Fruit fly (Drosophila melanogaster): ENCODE measurements around the gene Srg1.

Srg1 gene

dm6 chr3R:24875939-24876842 is 11.7 kb upstream of the Srg1 start, which contains the start of gene CG3744 (continued):
- TF ChIP-seq CG34224 (GFP tag; IDR thresholded peaks at IDR 0.05; ENCODE audit: partially characterized antibody), result peak; percentile 88
- TF ChIP-seq ci (GFP tag; IDR thresholded peaks at IDR 0.05), result peak; percentile 95
- no peak for TF ChIP-seq da (GFP tag; optimal IDR thresholded peaks at IDR 0.05)
- peak; percentile 95 for TF ChIP-seq gem (tag; optimal IDR thresholded peaks at IDR 0.05)
- peak; percentile 76 for TF ChIP-seq CG6683 (GFP tag; optimal IDR thresholded peaks at IDR 0.05)
- peak; percentile 76 for TF ChIP-seq trh (GFP tag; optimal IDR thresholded peaks at IDR 0.05)
- TF ChIP-seq Bteb2 (GFP tag; optimal IDR thresholded peaks at IDR 0.05), result peak; percentile 48
- TF ChIP-seq CG14710 (tag; optimal IDR thresholded peaks at IDR 0.05), result no peak
- TF ChIP-seq Deaf1 (tag; optimal IDR thresholded peaks at IDR 0.05), result peak; percentile 65
- TF ChIP-seq CG8478 (optimal IDR thresholded peaks at IDR 0.05), result peak; percentile 92
- no peak for TF ChIP-seq hth (optimal IDR thresholded peaks at IDR 0.05)
- no peak for TF ChIP-seq fru (optimal IDR thresholded peaks at IDR 0.05)
- peak; percentile 72 for TF ChIP-seq CG11560 (tag; IDR thresholded peaks at IDR 0.05)
- peak; percentile 81 for TF ChIP-seq MTF-1 (GFP tag; optimal IDR thresholded peaks at IDR 0.05; ENCODE audit: borderline replicate concordance)
- TF ChIP-seq lbe (GFP tag; optimal IDR thresholded peaks at IDR 0.05), result peak; percentile 79
- peak; percentile 23 for TF ChIP-seq wek (GFP tag; optimal IDR thresholded peaks at IDR 0.05)
- peak; percentile 92 for TF ChIP-seq CG17361 (GFP tag; IDR thresholded peaks at IDR 0.05)
- peak; percentile 87 for TF ChIP-seq hb (GFP tag; IDR thresholded peaks at IDR 0.05; ENCODE audit: partially characterized antibody)
- TF ChIP-seq CG9817 (tag; optimal IDR thresholded peaks at IDR 0.05), result peak; percentile 95
- TF ChIP-seq Hand (GFP tag; optimal IDR thresholded peaks at IDR 0.05), result peak; percentile 68
- TF ChIP-seq CG3995 (GFP tag; optimal IDR thresholded peaks at IDR 0.05), result peak; percentile 23
- TF ChIP-seq CG3726 (GFP tag; IDR thresholded peaks at IDR 0.05), result peak; percentile 84
- TF ChIP-seq CG7357 (GFP tag; IDR thresholded peaks at IDR 0.05), result peak; percentile 79
- TF ChIP-seq CG10543 (GFP tag; optimal IDR thresholded peaks at IDR 0.05), result peak; percentile 93
- TF ChIP-seq pan (optimal IDR thresholded peaks at IDR 0.05), result no peak
- TF ChIP-seq pan (GFP tag; optimal IDR thresholded peaks at IDR 0.05 in 1 of 2, IDR thresholded peaks at IDR 0.05 in 1 of 2), result peak in 1 of 2 experiments; percentile 95
- peak; percentile 39 for TF ChIP-seq her (GFP tag; optimal IDR thresholded peaks at IDR 0.05)
- TF ChIP-seq CG13424 (tag; optimal IDR thresholded peaks at IDR 0.05), result peak; percentile 94
- TF ChIP-seq CG3838 (GFP tag; optimal IDR thresholded peaks at IDR 0.05), result peak; percentile 68
- peak; percentile 98 for TF ChIP-seq CG11456 (GFP tag; IDR thresholded peaks at IDR 0.05)
- peak; percentile 86 for TF ChIP-seq CG2199 (GFP tag; IDR thresholded peaks at IDR 0.05)
- TF ChIP-seq CTCF (GFP tag; optimal IDR thresholded peaks at IDR 0.05), result no peak
- TF ChIP-seq CG43689 (GFP tag; IDR thresholded peaks at IDR 0.05), result peak; percentile 82
- TF ChIP-seq CG17359 (tag; optimal IDR thresholded peaks at IDR 0.05), result peak; percentile 90
- TF ChIP-seq CG8388 (GFP tag; optimal IDR thresholded peaks at IDR 0.05), result peak; percentile 87
- peak; percentile 85 for TF ChIP-seq CG10267 (tag; optimal IDR thresholded peaks at IDR 0.05)
- peak; percentile 88 for TF ChIP-seq tna (GFP tag; IDR thresholded peaks at IDR 0.05; ENCODE audit: partially characterized antibody)
- TF ChIP-seq ind (GFP tag; optimal IDR thresholded peaks at IDR 0.05), result peak; percentile 93
- TF ChIP-seq CG16815 (GFP tag; optimal IDR thresholded peaks at IDR 0.05), result peak; percentile 86
- TF ChIP-seq Ptx1 (GFP tag; IDR thresholded peaks at IDR 0.05), result peak; percentile 95
- peak; percentile 73 for TF ChIP-seq HmgZ (tag; optimal IDR thresholded peaks at IDR 0.05)
- TF ChIP-seq sisA (GFP tag; IDR thresholded peaks at IDR 0.05), result peak; percentile 94
- TF ChIP-seq CG11695 (GFP tag; IDR thresholded peaks at IDR 0.05), result peak; percentile 89
- TF ChIP-seq eyg (GFP tag; optimal IDR thresholded peaks at IDR 0.05), result peak; percentile 46
- peak; percentile 94 for TF ChIP-seq dysf (GFP tag; IDR thresholded peaks at IDR 0.05)
- TF ChIP-seq sna (GFP tag; IDR thresholded peaks at IDR 0.05; ENCODE audit: partially characterized antibody), result peak; percentile 93
- TF ChIP-seq ham (GFP tag; IDR thresholded peaks at IDR 0.05), result peak; percentile 52; the same call in 1 of the 2 replicates
- peak; percentile 85 for TF ChIP-seq CG4328 (GFP tag; optimal IDR thresholded peaks at IDR 0.05)
- peak; percentile 42 for TF ChIP-seq Atf-2 (GFP tag; optimal IDR thresholded peaks at IDR 0.05)
- peak; percentile 89 for TF ChIP-seq Nf-YA (GFP tag; IDR thresholded peaks at IDR 0.05)

Measured in whole organism, embryonic.